Worm (Caenorhabditis elegans) whole organism, L1 larva: ENCODE results near the gene EGAP2.2.

Experiments used
- alr-1 ChIP-seq: fragments of 200-800 bp; sonication (Bioruptor generic); optimal IDR thresholded peaks from 2 replicates; lab custom pipeline; 2018; ENCODE audit warnings: borderline replicate concordance, mild to moderate bottlenecking, missing genetic modification characterization, missing compliant biosample characterization
- ces-1 ChIP-seq: fragments of 150-350 bp; optimal IDR thresholded peaks from 2 replicates; lab custom pipeline; 2014; ENCODE audit warnings: missing biosample characterization, missing genetic modification reagents, missing genetic modification characterization
- mab-9 ChIP-seq: fragments of 200-800 bp; sonication (Bioruptor generic); IDR thresholded peaks from 2 replicates; pipeline ENCODE4 v1.3.6; 2022; ENCODE audit warnings: missing genetic modification reagents, missing genetic modification characterization, missing compliant biosample characterization
- nhr-76 ChIP-seq: sonication (generic microtip); optimal IDR thresholded peaks from 2 replicates; lab custom pipeline; 2017; ENCODE audit warnings: missing biosample characterization, missing genetic modification characterization
- rnt-1 ChIP-seq: sonication (generic microtip); optimal IDR thresholded peaks from 2 replicates; lab custom pipeline; 2016; ENCODE audit warnings: mild to moderate bottlenecking, missing genetic modification characterization, moderate library complexity, missing compliant biosample characterization
- snpc-4 ChIP-seq: fragments of 150-350 bp; optimal IDR thresholded peaks from 2 replicates; lab custom pipeline; 2014; ENCODE audit warnings: missing biosample characterization, missing genetic modification characterization

DNA sequence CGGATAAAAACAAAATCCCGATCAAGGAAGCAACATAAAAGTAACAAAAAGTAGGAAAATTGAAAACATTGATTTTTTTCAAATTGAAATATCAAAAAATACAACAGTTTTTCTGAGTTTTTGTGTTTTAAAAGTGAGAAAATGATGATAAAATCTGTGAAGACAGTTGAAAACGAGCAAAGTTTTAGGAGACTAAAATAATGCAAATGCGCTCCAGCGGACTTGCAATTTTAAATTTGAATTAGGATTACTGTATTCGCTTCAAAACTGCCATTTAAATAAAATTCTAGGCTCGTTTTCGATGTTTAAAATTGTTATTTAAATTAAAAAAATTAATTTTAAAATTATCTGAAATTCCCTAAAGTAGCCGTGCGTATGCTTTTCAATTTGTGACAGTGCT, 41.8 kb upstream of the EGAP2.2 start:
- no peak for TF ChIP-seq alr-1
- no peak for TF ChIP-seq snpc-4 (tag; lab: Kevin White, UChicago)
- no peak for TF ChIP-seq rnt-1 (tag; lab: Kevin White, UChicago)
- TF ChIP-seq mab-9, result no peak
- no peak for TF ChIP-seq ces-1
- TF ChIP-seq nhr-76, result no peak
